Worm (Caenorhabditis elegans) whole organism, early embryonic: ENCODE results near the gene M02A10.1.

Experiments
- B0310.2 ChIP-seq: sonication (generic microtip); optimal IDR thresholded peaks from 2 replicates; lab custom pipeline; 2016; ENCODE audit warnings: mild to moderate bottlenecking, missing genetic modification characterization, missing compliant biosample characterization
- F13C5.2 ChIP-seq: sonication (generic microtip); optimal IDR thresholded peaks from 2 replicates; lab custom pipeline; 2017; ENCODE audit warnings: mild to moderate bottlenecking, missing genetic modification characterization, inconsistent platforms, missing compliant biosample characterization
- aly-1 ChIP-seq: sonication (generic microtip); optimal IDR thresholded peaks from 2 replicates; lab custom pipeline; 2016; ENCODE audit warnings: missing genetic modification characterization, missing compliant biosample characterization
- ama-1 ChIP-seq: fragments of 150-350 bp; optimal IDR thresholded peaks from 2 replicates; lab custom pipeline; 2014
- ceh-13 ChIP-seq: fragments of 200-800 bp; sonication (Bioruptor generic); optimal IDR thresholded peaks from 2 replicates; lab custom pipeline; 2018; ENCODE audit warnings: mild to moderate bottlenecking, missing genetic modification characterization, missing compliant biosample characterization
- ceh-36 ChIP-seq: sonication (generic microtip); optimal IDR thresholded peaks from 2 replicates; lab custom pipeline; 2016; ENCODE audit warnings: missing genetic modification characterization, inconsistent platforms, missing compliant biosample characterization
- ets-7 ChIP-seq: sonication (generic microtip); optimal IDR thresholded peaks from 2 replicates; lab custom pipeline; 2016; ENCODE audit warnings: missing genotype, missing genetic modification characterization, missing compliant biosample characterization
- flt-1 ChIP-seq: fragments of 200-800 bp; sonication (Bioruptor generic); IDR thresholded peaks from 2 replicates; pipeline ENCODE4 v1.3.6; 2022; ENCODE audit warnings: missing genetic modification characterization, missing compliant biosample characterization
- hmbx-1 ChIP-seq: sonication (generic microtip); optimal IDR thresholded peaks from 2 replicates; lab custom pipeline; 2016; ENCODE audit warnings: mild to moderate bottlenecking, missing genetic modification characterization, missing compliant biosample characterization
- hmg-4 ChIP-seq: fragments of 200-800 bp; sonication (Bioruptor generic); optimal IDR thresholded peaks from 2 replicates; lab custom pipeline; 2018; ENCODE audit warnings: mild to moderate bottlenecking, missing genetic modification characterization, missing compliant biosample characterization
- hnd-1 ChIP-seq: sonication (generic microtip); optimal IDR thresholded peaks from 2 replicates; lab custom pipeline; 2016; ENCODE audit warnings: missing genetic modification characterization, missing compliant biosample characterization
- pes-1 ChIP-seq: fragments of 200-800 bp; sonication (Bioruptor generic); IDR thresholded peaks from 2 replicates; pipeline ENCODE4 v1.3.6; 2022; ENCODE audit warnings: missing genetic modification reagents, missing genetic modification characterization, missing compliant biosample characterization
- scrt-1 ChIP-seq: fragments of 200-800 bp; sonication (Bioruptor generic); IDR thresholded peaks from 2 replicates; pipeline ENCODE4 v1.3.6; 2022; ENCODE audit warnings: missing genetic modification characterization, missing compliant biosample characterization
- sea-1 ChIP-seq: fragments of 200-800 bp; sonication (Bioruptor generic); conservative IDR thresholded peaks from 2 replicates; pipeline ENCODE4 v1.3.6; 2022; ENCODE audit warnings: missing genetic modification characterization, missing compliant biosample characterization
- tbx-11 ChIP-seq: fragments of 200-800 bp; sonication (Bioruptor generic); IDR thresholded peaks from 2 replicates; pipeline ENCODE4 v1.3.6; 2022; ENCODE audit warnings: missing genetic modification characterization, missing compliant biosample characterization
- tbx-37 ChIP-seq: fragments of 200-800 bp; sonication (Bioruptor generic); conservative IDR thresholded peaks from 2 replicates; pipeline ENCODE4 v1.3.6; 2022; ENCODE audit warnings: missing genetic modification reagents, missing genetic modification characterization, missing compliant biosample characterization
- tra-4 ChIP-seq: sonication (generic microtip); optimal IDR thresholded peaks from 2 replicates; lab custom pipeline; 2017; ENCODE audit warnings: missing genetic modification characterization, missing compliant biosample characterization

M02A10.1 gene

DNA sequence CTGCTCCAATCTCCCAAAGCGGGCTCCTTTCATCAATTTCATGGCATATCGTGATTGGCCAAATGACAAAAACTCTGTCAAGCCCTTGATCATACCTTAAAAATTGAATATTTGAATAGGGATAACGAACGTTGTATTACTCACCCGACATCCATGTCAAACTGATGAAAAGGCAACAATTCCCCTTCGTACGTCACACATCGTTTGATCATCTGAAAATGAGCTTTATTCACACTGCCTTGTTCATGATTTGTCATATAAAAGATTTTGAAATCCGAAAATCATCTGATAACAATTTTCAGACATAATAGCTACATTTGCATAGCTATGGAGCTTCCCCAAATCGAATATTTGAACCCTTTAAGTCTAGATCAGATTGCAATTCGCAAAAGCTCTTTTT lies at the start of gene M02A10.1:
Gene M02A10.1 (plus strand): TSS at position 301 of the 400 bp plus-strand sequence.
- TF ChIP-seq F13C5.2 (tag; lab: Kevin White, UChicago) (no peak), aly-1 (no peak), B0310.2 (tag; lab: Kevin White, UChicago) (no peak), scrt-1 (no peak), tbx-11 (GFP tag; lab: Robert Waterston, UW) (no peak), hmbx-1 (tag; lab: Kevin White, UChicago) (no peak), tra-4 (tag; lab: Kevin White, UChicago) (no peak)

DNA sequence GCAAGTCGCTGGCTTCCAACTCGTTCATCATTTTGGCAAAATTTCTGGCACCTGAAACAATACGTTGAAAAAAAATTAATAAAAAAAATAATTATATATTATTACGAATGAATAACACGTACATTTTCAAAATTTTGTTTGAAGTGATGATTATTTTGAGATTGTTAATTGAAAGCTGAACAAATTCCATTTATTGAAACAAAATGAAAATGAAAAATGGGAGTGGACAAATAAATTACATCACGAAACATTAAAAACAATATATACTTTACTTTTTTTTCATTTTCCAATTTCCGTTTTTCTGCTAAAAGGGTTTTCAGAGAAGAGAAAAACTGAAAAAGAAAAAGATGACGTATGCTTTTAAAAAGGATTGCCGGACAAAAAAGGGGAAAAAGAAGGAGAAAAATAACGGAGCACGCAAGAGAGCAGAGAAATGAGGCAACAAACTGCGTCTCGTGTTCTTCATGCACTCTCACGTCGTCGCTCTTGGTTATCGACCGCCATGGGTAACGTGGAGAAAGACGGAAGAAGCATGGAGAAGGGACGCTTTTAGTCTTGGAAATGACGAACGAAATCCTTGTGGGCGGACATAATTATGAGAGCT lies 44.8 kb upstream of the M02A10.1 start, which contains the start of gene rund-1:
Gene rund-1 (minus strand): TSS at position 51 of the 604 bp plus-strand sequence.
- no peak for TF ChIP-seq tbx-37
- no peak for TF ChIP-seq pes-1 (GFP tag; lab: Robert Waterston, UW)
- TF ChIP-seq ama-1 (lab: Kevin White, UChicago) = no peak
- no peak for TF ChIP-seq aly-1
- TF ChIP-seq F13C5.2 (tag; lab: Kevin White, UChicago) = peak; percentile 13
- TF ChIP-seq ceh-13 = no peak
- TF ChIP-seq scrt-1 = no peak

DNA sequence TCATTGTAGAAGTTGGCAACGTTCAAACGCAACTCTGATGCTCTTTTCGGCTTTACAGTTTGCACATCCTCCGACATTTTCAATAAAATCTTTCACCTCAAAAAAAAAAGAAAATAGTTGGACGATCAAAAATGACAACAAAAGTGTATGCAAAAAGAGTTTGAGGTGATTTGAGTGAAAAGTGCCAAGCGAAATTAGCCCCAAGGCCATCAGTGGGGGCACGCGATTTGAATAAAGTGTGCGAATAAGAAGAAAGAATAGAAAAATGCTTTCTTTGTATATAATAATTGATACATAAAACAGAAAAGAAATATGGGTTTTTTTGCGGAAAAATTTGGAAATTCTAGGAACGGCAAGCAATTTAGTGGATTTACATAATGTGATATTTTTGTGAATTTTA lies 40.5 kb upstream of the M02A10.1 start, which contains the start of gene T19D7.5:
Gene T19D7.5 (minus strand): TSS at position 101 of the 400 bp plus-strand sequence.
- TF ChIP-seq tra-4 (tag; lab: Kevin White, UChicago) (no peak), hmg-4 (no peak), hmbx-1 (tag; lab: Kevin White, UChicago) (no peak), ceh-13 (no peak), ama-1 (lab: Kevin White, UChicago) (no peak), ceh-36 (tag; lab: Kevin White, UChicago) (no peak), sea-1 (no peak), aly-1 (no peak), ets-7 (tag; lab: Kevin White, UChicago) (no peak), tbx-11 (GFP tag; lab: Robert Waterston, UW) (no peak), flt-1 (GFP tag; lab: Robert Waterston, UW) (no peak), scrt-1 (no peak), tbx-37 (no peak)

DNA sequence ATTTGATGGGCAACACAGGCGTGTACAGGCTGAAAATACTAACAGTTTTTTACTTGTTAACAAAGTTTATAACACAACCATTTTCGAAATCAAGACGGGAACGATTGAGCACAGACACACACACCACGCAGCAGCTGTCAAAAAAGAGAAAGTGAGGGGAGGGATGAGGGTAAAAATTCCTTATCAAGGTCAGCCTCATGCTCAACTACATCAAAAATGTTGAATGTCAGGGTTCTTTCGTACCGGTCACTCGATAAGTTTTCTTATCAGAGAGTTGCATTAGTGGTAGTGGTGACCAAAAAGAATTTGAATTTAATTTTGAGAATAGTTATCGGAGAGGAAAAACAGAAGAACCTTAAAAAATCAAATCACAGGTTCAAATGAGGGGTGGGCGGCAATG lies 36.0 kb upstream of the M02A10.1 start, which contains the start of gene T19D7.6:
Gene T19D7.6 (minus strand): TSS at position 198 of the 400 bp plus-strand sequence.
- no peak for TF ChIP-seq sea-1
- TF ChIP-seq flt-1 (GFP tag; lab: Robert Waterston, UW) = no peak
- TF ChIP-seq ceh-36 (tag; lab: Kevin White, UChicago) = no peak
- TF ChIP-seq scrt-1 = no peak
- no peak for TF ChIP-seq pes-1 (GFP tag; lab: Robert Waterston, UW)
- no peak for TF ChIP-seq hnd-1 (tag; lab: Kevin White, UChicago)
- no peak for TF ChIP-seq F13C5.2 (tag; lab: Kevin White, UChicago)
- no peak for TF ChIP-seq ets-7 (tag; lab: Kevin White, UChicago)
- no peak for TF ChIP-seq tbx-37
- no peak for TF ChIP-seq tra-4 (tag; lab: Kevin White, UChicago)
- no peak for TF ChIP-seq aly-1
- TF ChIP-seq tbx-11 (GFP tag; lab: Robert Waterston, UW) = no peak
- no peak for TF ChIP-seq hmg-4
- TF ChIP-seq ama-1 (lab: Kevin White, UChicago) = no peak
- no peak for TF ChIP-seq ceh-13

DNA sequence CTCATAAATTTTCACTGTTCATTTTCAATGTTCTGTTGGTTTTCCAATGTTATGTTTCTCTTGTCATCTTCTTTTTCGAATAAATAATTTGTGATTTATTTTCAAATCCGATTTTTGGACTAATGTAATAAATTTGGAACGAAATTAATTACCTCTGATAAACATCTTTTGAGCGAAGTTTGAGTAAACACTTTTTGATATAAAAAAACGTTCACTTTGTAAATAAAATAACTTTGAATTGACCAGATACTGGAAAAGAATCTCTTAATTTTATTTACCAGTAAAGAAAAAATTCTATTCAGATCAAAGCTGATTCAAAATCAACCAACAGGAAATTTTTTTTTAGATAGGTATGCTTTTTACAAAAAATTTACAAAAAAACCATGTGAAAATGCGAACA lies 34.8 kb upstream of the M02A10.1 start, which contains the start of gene lgc-32:
Gene lgc-32 (plus strand): TSS at position 301 of the 400 bp plus-strand sequence.
- TF ChIP-seq scrt-1 (no peak), F13C5.2 (tag; lab: Kevin White, UChicago) (no peak), ets-7 (tag; lab: Kevin White, UChicago) (no peak), tra-4 (tag; lab: Kevin White, UChicago) (no peak)

DNA sequence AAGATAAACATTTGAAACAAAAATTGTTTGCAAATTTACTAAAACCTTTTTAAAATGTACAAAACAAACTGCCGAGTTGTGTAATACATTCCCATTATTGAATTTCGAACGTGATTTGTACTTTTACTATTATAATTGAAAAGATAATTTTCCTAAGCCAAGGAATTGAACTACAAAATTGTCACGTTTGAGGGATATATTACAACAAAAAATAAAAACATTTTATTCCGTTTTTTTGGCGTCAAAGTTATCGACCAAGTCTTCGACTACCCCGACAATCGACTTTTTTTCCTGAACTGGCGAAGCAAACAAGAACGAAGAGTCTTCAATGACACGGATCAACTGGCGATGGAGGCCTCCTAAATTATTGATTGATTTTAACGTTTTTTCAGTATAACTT lies 25.7 kb upstream of the M02A10.1 start, which contains the start of gene T19D7.7:
Gene T19D7.7 (minus strand): TSS at position 101 of the 400 bp plus-strand sequence.
- TF ChIP-seq sea-1 (no peak), ceh-13 (no peak), B0310.2 (tag; lab: Kevin White, UChicago) (no peak), flt-1 (GFP tag; lab: Robert Waterston, UW) (no peak), tbx-11 (GFP tag; lab: Robert Waterston, UW) (no peak), scrt-1 (no peak), tbx-37 (no peak), F13C5.2 (tag; lab: Kevin White, UChicago) (no peak), ama-1 (lab: Kevin White, UChicago) (no peak), hmg-4 (no peak), tra-4 (tag; lab: Kevin White, UChicago) (no peak), ets-7 (tag; lab: Kevin White, UChicago) (no peak), aly-1 (no peak), hnd-1 (tag; lab: Kevin White, UChicago) (no peak), hmbx-1 (tag; lab: Kevin White, UChicago) (no peak), ceh-36 (tag; lab: Kevin White, UChicago) (no peak)

DNA sequence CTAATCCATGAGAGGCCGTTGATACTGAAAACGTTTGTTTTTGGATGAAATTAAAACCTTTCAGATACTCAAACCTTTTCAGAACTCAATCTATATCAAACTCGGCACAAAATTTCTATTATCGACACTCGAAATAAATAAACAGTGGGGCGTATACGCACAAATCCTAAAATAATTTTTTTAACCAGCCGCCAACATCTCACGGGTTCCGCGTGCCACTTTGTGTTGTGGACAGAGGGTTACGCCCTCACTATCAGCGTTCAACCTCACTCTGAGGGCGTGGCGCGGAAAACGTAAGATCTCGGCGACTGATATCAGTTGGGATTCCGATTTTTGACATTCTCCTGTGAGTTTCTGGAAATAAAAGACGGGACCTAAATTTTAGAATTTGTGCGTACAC lies 25.2 kb upstream of the M02A10.1 start:
- TF ChIP-seq scrt-1 = no peak

DNA sequence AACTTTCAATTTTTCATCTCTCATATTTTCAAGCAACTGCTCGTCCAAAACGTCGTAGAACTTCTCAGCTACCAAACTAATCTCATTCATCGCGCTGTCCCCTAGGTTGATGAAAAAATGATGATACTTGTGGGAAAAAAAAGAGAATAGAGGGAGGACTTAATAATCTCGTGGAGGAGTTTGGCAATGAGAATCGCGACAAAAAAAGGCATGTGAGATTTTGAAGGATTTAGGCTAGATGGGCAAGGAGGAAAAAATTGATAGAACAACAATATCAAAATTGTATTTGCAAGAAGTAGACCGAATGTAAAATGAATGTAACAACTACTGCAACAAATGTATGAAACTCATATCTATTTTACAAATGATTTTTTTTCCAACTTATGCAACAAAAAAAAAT lies 23.9 kb upstream of the M02A10.1 start, which contains the start of gene Y9C12A.1:
Gene Y9C12A.1 (minus strand): TSS at position 101 of the 400 bp plus-strand sequence.
- TF ChIP-seq sea-1 (no peak), F13C5.2 (tag; lab: Kevin White, UChicago) (no peak), tbx-11 (GFP tag; lab: Robert Waterston, UW) (no peak), flt-1 (GFP tag; lab: Robert Waterston, UW) (no peak), ets-7 (tag; lab: Kevin White, UChicago) (no peak), tbx-37 (no peak), ceh-13 (no peak), B0310.2 (tag; lab: Kevin White, UChicago) (no peak), aly-1 (no peak), hmg-4 (no peak), ama-1 (lab: Kevin White, UChicago) (no peak), hnd-1 (tag; lab: Kevin White, UChicago) (no peak), pes-1 (GFP tag; lab: Robert Waterston, UW) (no peak), hmbx-1 (tag; lab: Kevin White, UChicago) (no peak), tra-4 (tag; lab: Kevin White, UChicago) (no peak), scrt-1 (no peak), ceh-36 (tag; lab: Kevin White, UChicago) (no peak)
